Worm (Caenorhabditis elegans) whole organism, L1 larva: ENCODE results near the gene cest-5.1.

Experiments used
- egl-27 ChIP-seq, 2 experiments: fragments of 150-350 bp in 1 of 2; sonication (generic microtip); optimal IDR thresholded peaks; 3 replicates each; lab custom pipeline; 2017 to 2018; ENCODE audit warnings: missing biosample characterization in 2 of 2, missing genetic modification characterization in 2 of 2, missing genetic modification reagents in 2 of 2
- lin-35 ChIP-seq, 2 experiments: fragments of 150-350 bp; optimal IDR thresholded peaks; 2 replicates each; lab custom pipeline; 2014; ENCODE audit warnings: missing biosample characterization in 2 of 2, missing genetic modification characterization in 2 of 2, missing genetic modification reagents in 2 of 2
- mep-1 ChIP-seq: fragments of 150-350 bp; optimal IDR thresholded peaks from 2 replicates; lab custom pipeline; 2014; ENCODE audit warnings: missing biosample characterization, missing genetic modification characterization
- nhr-12 ChIP-seq: sonication (generic microtip); optimal IDR thresholded peaks from 2 replicates; lab custom pipeline; 2017; ENCODE audit warnings: missing biosample characterization, missing genetic modification characterization
- nhr-237 ChIP-seq: fragments of 150-350 bp; optimal IDR thresholded peaks from 2 replicates; lab custom pipeline; 2014; ENCODE audit warnings: missing biosample characterization, missing genetic modification characterization
- nhr-28 ChIP-seq: fragments of 150-350 bp; optimal IDR thresholded peaks from 2 replicates; lab custom pipeline; 2014; ENCODE audit warnings: missing biosample characterization, missing genetic modification characterization
- nhr-90 ChIP-seq: sonication (generic microtip); optimal IDR thresholded peaks from 2 replicates; lab custom pipeline; 2016; ENCODE audit warnings: mild to moderate bottlenecking, missing genetic modification characterization, missing compliant biosample characterization; ENCODE audit not compliant: poor library complexity
- pax-3 ChIP-seq: fragments of 200-800 bp; sonication (Bioruptor generic); optimal IDR thresholded peaks from 2 replicates; lab custom pipeline; 2018; ENCODE audit warnings: mild to moderate bottlenecking, missing genetic modification characterization, moderate library complexity, missing compliant biosample characterization
- skn-1 ChIP-seq: fragments of 150-350 bp; optimal IDR thresholded peaks from 2 replicates; lab custom pipeline; 2014; ENCODE audit warnings: missing biosample characterization, missing genetic modification characterization

DNA sequence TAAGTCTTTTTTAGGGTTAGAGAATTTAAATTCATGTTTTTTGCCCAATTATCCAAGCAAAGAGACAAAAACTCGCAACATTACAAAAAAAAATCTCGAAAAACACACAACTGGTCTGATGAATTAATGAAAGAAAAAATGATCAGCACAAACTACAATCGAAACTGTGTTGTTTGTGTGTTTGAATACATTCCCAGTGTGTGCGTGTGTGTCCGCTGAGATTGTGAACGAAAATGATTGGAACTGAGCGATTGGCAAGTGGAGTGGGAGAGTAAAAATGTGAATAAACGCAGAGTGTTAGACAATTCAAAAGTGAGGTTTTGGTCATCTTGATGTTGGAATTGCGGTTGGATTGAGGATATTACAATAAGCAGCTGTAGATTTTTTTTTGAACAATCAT is 25.0 kb downstream of the cest-5.1 start:
- TF ChIP-seq lin-35 (GFP tag; optimal IDR thresholded peaks at IDR 0.05; lab: Kevin White, UChicago) (no peak), nhr-90 (no peak), nhr-28 (tag; lab: Kevin White, UChicago) (no peak), skn-1 (tag; lab: Kevin White, UChicago) (no peak), mep-1 (no peak), nhr-12 (no peak), nhr-237 (tag; lab: Kevin White, UChicago) (no peak), pax-3 (tag; lab: Kevin White, UChicago) (no peak), egl-27 (tag; optimal IDR thresholded peaks at IDR 0.05; lab: Kevin White, UChicago) (no peak)
